Worm (Caenorhabditis elegans) whole organism, young adult: ENCODE data around the gene R09F10.1.

Source experiments
- D2030.7 ChIP-seq: fragments of 200-800 bp; sonication (Bioruptor generic); IDR thresholded peaks from 2 replicates; pipeline ENCODE4 v1.3.6; 2022; ENCODE audit warnings: missing genetic modification reagents, missing genetic modification characterization, missing compliant biosample characterization
- F10E7.11 ChIP-seq: sonication (generic microtip); optimal IDR thresholded peaks from 2 replicates; lab custom pipeline; 2017; ENCODE audit warnings: mild to moderate bottlenecking, missing genetic modification characterization, moderate library complexity, missing compliant biosample characterization
- F39B2.1 ChIP-seq: fragments of 200-800 bp; sonication (Bioruptor generic); IDR thresholded peaks from 2 replicates; pipeline ENCODE4 v1.3.6; 2022; ENCODE audit warnings: missing genetic modification reagents, missing genetic modification characterization, missing compliant biosample characterization
- F55B11.4 ChIP-seq: sonication (generic microtip); optimal IDR thresholded peaks from 2 replicates; lab custom pipeline; 2016; ENCODE audit warnings: missing compliant biosample characterization, missing genetic modification characterization, borderline replicate concordance; ENCODE audit not compliant: insufficient read depth
- Y53F4B.3 ChIP-seq: fragments of 200-800 bp; sonication (Bioruptor generic); IDR thresholded peaks from 2 replicates; pipeline ENCODE4 v1.3.6; 2022; ENCODE audit warnings: missing genetic modification reagents, missing genetic modification characterization, missing compliant biosample characterization
- Y67H2A.10 ChIP-seq: fragments of 200-800 bp; sonication (Bioruptor generic); conservative IDR thresholded peaks from 2 replicates; pipeline ENCODE4 v1.3.6; 2022; ENCODE audit warnings: missing genetic modification reagents, missing genetic modification characterization, missing compliant biosample characterization
- ama-1 ChIP-seq, 3 experiments: fragments of 150-350 bp in 1 of 3; sonication (generic microtip) in 2 of 3; optimal IDR thresholded peaks; 2 replicates each; lab custom pipeline; 2014 to 2018; ENCODE audit warnings: missing biosample characterization in 2 of 3, missing genetic modification characterization in 2 of 3, missing genetic modification reagents in 2 of 3
- aptf-3 ChIP-seq: fragments of 200-800 bp; sonication (Bioruptor generic); IDR thresholded peaks from 2 replicates; pipeline ENCODE4 v1.3.6; 2022; ENCODE audit warnings: missing genetic modification characterization, missing compliant biosample characterization
- attf-5 ChIP-seq: fragments of 200-800 bp; sonication (Bioruptor generic); optimal IDR thresholded peaks from 2 replicates; lab custom pipeline; 2018; ENCODE audit warnings: mild to moderate bottlenecking, missing genetic modification characterization, missing compliant biosample characterization
- cebp-2 ChIP-seq: fragments of 200-800 bp; sonication (Bioruptor generic); IDR thresholded peaks from 2 replicates; pipeline ENCODE4 v1.3.6; 2022; ENCODE audit warnings: missing genetic modification characterization, missing compliant biosample characterization
- ceh-58 ChIP-seq: fragments of 200-800 bp; sonication (Bioruptor generic); IDR thresholded peaks from 2 replicates; pipeline ENCODE4 v1.3.6; 2022; ENCODE audit warnings: missing genetic modification characterization, missing compliant biosample characterization
- ceh-79 ChIP-seq: sonication (generic microtip); optimal IDR thresholded peaks from 2 replicates; lab custom pipeline; 2017; ENCODE audit warnings: mild to moderate bottlenecking, missing genetic modification characterization, missing compliant biosample characterization
- ceh-91 ChIP-seq: fragments of 200-800 bp; sonication (Bioruptor generic); IDR thresholded peaks from 2 replicates; pipeline ENCODE4 v1.3.6; 2022; ENCODE audit warnings: missing genetic modification reagents, missing genetic modification characterization, missing compliant biosample characterization
- die-1 ChIP-seq: sonication (generic microtip); optimal IDR thresholded peaks from 2 replicates; lab custom pipeline; 2016; ENCODE audit warnings: missing genotype, mild to moderate bottlenecking, missing genetic modification characterization, missing compliant biosample characterization
- dpl-1 ChIP-seq: fragments of 150-350 bp; optimal IDR thresholded peaks from 2 replicates; lab custom pipeline; 2014; ENCODE audit warnings: missing biosample characterization, missing genetic modification reagents, missing genetic modification characterization
- efl-1 ChIP-seq: fragments of 150-350 bp; optimal IDR thresholded peaks from 2 replicates; lab custom pipeline; 2014; ENCODE audit warnings: missing biosample characterization, missing genetic modification reagents, missing genetic modification characterization
- gei-17 ChIP-seq: fragments of 200-800 bp; sonication (Bioruptor generic); optimal IDR thresholded peaks from 2 replicates; lab custom pipeline; 2018; ENCODE audit warnings: mild to moderate bottlenecking, missing genetic modification characterization, missing compliant biosample characterization
- hmg-20 ChIP-seq: fragments of 200-800 bp; sonication (Bioruptor generic); IDR thresholded peaks from 2 replicates; pipeline ENCODE4 v1.3.6; 2022; ENCODE audit warnings: missing genetic modification reagents, missing genetic modification characterization, missing compliant biosample characterization
- lag-1 ChIP-seq: fragments of 200-800 bp; sonication (Bioruptor generic); IDR thresholded peaks from 2 replicates; pipeline ENCODE4 v1.3.6; 2022; ENCODE audit warnings: missing genetic modification reagents, missing genetic modification characterization, missing compliant biosample characterization
- lin-26 ChIP-seq: fragments of 200-800 bp; sonication (Bioruptor generic); IDR thresholded peaks from 2 replicates; pipeline ENCODE4 v1.3.6; 2022; ENCODE audit warnings: missing genetic modification reagents, missing genetic modification characterization, missing compliant biosample characterization
- lsl-1 ChIP-seq: fragments of 200-800 bp; sonication (Bioruptor generic); optimal IDR thresholded peaks from 2 replicates; lab custom pipeline; 2018; ENCODE audit warnings: mild to moderate bottlenecking, missing genetic modification characterization, moderate library complexity, missing compliant biosample characterization
- madf-10 ChIP-seq: sonication (generic microtip); optimal IDR thresholded peaks from 2 replicates; lab custom pipeline; 2016; ENCODE audit warnings: mild to moderate bottlenecking, missing genetic modification characterization, missing compliant biosample characterization
- madf-6 ChIP-seq: fragments of 200-800 bp; sonication (Bioruptor generic); IDR thresholded peaks from 2 replicates; pipeline ENCODE4 v1.3.6; 2022; ENCODE audit warnings: missing genetic modification reagents, missing genetic modification characterization, missing compliant biosample characterization
- madf-8 ChIP-seq: fragments of 200-800 bp; sonication (Bioruptor generic); conservative IDR thresholded peaks from 2 replicates; pipeline ENCODE4 v1.3.6; 2022; ENCODE audit warnings: missing genetic modification reagents, missing genetic modification characterization, missing compliant biosample characterization
- nfyb-1 ChIP-seq: fragments of 200-800 bp; sonication (Bioruptor generic); IDR thresholded peaks from 2 replicates; pipeline ENCODE4 v1.3.6; 2022; ENCODE audit warnings: missing genetic modification reagents, missing genetic modification characterization, missing compliant biosample characterization
- nhr-179 ChIP-seq: sonication (generic microtip); optimal IDR thresholded peaks from 2 replicates; lab custom pipeline; 2016; ENCODE audit warnings: mild to moderate bottlenecking, missing genetic modification characterization, missing compliant biosample characterization
- pbrm-1 ChIP-seq: fragments of 200-800 bp; sonication (Bioruptor generic); IDR thresholded peaks from 2 replicates; pipeline ENCODE4 v1.3.6; 2022; ENCODE audit warnings: missing genetic modification reagents, missing genetic modification characterization, missing compliant biosample characterization
- sdz-38 ChIP-seq: sonication (generic microtip); optimal IDR thresholded peaks from 2 replicates; lab custom pipeline; 2016; ENCODE audit warnings: missing genotype, missing genetic modification characterization, missing compliant biosample characterization
- snpc-4 ChIP-seq, 5 experiments: fragments of 150-350 bp in 1 of 5; sonication (generic microtip) in 4 of 5; optimal IDR thresholded peaks; 2 replicates each; lab custom pipeline; 2014 to 2018; ENCODE audit warnings: missing genetic modification characterization in 5 of 5, missing biosample characterization in 3 of 5, antibody characterized with exemption in 2 of 5, mild to moderate bottlenecking in 2 of 5, missing compliant biosample characterization in 2 of 5, missing genotype in 2 of 5, moderate library complexity in 2 of 5, missing genetic modification reagents in 1 of 5
- somi-1 ChIP-seq: fragments of 200-800 bp; sonication (Bioruptor generic); optimal IDR thresholded peaks from 2 replicates; lab custom pipeline; 2018; ENCODE audit warnings: mild to moderate bottlenecking, missing genetic modification characterization, missing compliant biosample characterization
- tlf-1 ChIP-seq: fragments of 200-800 bp; sonication (Bioruptor generic); optimal IDR thresholded peaks from 2 replicates; lab custom pipeline; 2018; ENCODE audit warnings: mild to moderate bottlenecking, missing genetic modification characterization, missing compliant biosample characterization
- unc-62 ChIP-seq: fragments of 150-350 bp; optimal IDR thresholded peaks from 2 replicates; lab custom pipeline; 2014; ENCODE audit warnings: missing biosample characterization, missing genetic modification reagents, missing genetic modification characterization
- ztf-18 ChIP-seq: sonication (generic microtip); optimal IDR thresholded peaks from 2 replicates; lab custom pipeline; 2016; ENCODE audit warnings: missing genotype, mild to moderate bottlenecking, missing genetic modification characterization, missing compliant biosample characterization
- ztf-22 ChIP-seq: fragments of 200-800 bp; sonication (Bioruptor generic); optimal IDR thresholded peaks from 2 replicates; lab custom pipeline; 2018; ENCODE audit warnings: mild to moderate bottlenecking, missing genetic modification characterization, moderate library complexity, missing compliant biosample characterization
- ztf-28 ChIP-seq: fragments of 200-800 bp; sonication (Bioruptor generic); IDR thresholded peaks from 2 replicates; pipeline ENCODE4 v1.3.6; 2022; ENCODE audit warnings: missing genetic modification reagents, missing genetic modification characterization, missing compliant biosample characterization

Gene R09F10.1

DNA sequence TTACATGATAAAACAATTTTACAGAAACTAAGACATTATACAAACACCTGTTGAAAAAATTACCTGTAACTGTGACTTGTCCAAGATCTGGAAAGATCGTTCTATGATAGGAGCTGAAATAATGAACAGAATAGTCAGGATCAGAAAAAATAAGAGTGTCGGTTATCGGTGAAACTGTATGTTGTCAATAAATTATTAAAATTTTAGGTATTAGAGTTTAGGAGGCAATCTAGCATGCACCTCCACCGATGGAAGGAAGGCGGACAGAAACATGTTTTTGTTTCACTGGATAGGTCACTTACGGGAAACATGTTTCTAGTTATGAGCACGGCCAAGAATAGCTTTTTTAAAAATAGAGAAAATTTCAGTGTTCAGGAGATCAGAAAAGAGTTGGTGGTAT lies 23.8 kb upstream of the R09F10.1 start, which contains the start of gene ced-13:
TSS of gene ced-13 (minus strand) at position 101 of the 400 bp plus-strand sequence.
- TF ChIP-seq pbrm-1 (GFP tag; lab: Robert Waterston, UW): no peak
- no peak for TF ChIP-seq F39B2.1 (GFP tag; lab: Robert Waterston, UW)
- no peak for TF ChIP-seq ztf-28
- TF ChIP-seq ceh-58 (GFP tag; lab: Robert Waterston, UW): no peak
- TF ChIP-seq aptf-3 (GFP tag; lab: Robert Waterston, UW): no peak
- TF ChIP-seq nfyb-1 (GFP tag; lab: Robert Waterston, UW): no peak
- no peak for TF ChIP-seq cebp-2 (GFP tag; lab: Robert Waterston, UW)
- TF ChIP-seq lag-1 (GFP tag; lab: Robert Waterston, UW): no peak
- TF ChIP-seq, all 124 proteins: peak for 0

- TF ChIP-seq dpl-1 (no peak), lsl-1 (GFP tag; lab: Kevin White, UChicago) (no peak), attf-5 (GFP tag; lab: Kevin White, UChicago) (no peak), snpc-4 (GFP tag; optimal IDR thresholded peaks at IDR 0.05; lab: Kevin White, UChicago) (no peak), snpc-4 (tag; optimal IDR thresholded peaks at IDR 0.05; lab: Kevin White, UChicago) (no peak), D2030.7 (GFP tag; lab: Robert Waterston, UW) (no peak), madf-8 (GFP tag; lab: Robert Waterston, UW) (no peak), die-1 (tag; lab: Kevin White, UChicago) (no peak), ceh-79 (no peak), F55B11.4 (tag; lab: Kevin White, UChicago) (no peak), madf-6 (no peak), Y67H2A.10 (no peak), ceh-91 (GFP tag; lab: Robert Waterston, UW) (no peak), madf-10 (tag; lab: Kevin White, UChicago) (no peak), ama-1 (optimal IDR thresholded peaks at IDR 0.05; lab: Kevin White, UChicago) (no peak), ama-1 (GFP tag; optimal IDR thresholded peaks at IDR 0.05; lab: Kevin White, UChicago) (no peak), F10E7.11 (no peak)
- TF ChIP-seq, all 124 proteins: peak for 0
These were observed 21.1 kb upstream of the R09F10.1 start, which contains the start of gene inx-5 for ce11 chrX:8302299-8302698. Gene inx-5, minus strand, starts transcription at chrX:8302399.

DNA sequence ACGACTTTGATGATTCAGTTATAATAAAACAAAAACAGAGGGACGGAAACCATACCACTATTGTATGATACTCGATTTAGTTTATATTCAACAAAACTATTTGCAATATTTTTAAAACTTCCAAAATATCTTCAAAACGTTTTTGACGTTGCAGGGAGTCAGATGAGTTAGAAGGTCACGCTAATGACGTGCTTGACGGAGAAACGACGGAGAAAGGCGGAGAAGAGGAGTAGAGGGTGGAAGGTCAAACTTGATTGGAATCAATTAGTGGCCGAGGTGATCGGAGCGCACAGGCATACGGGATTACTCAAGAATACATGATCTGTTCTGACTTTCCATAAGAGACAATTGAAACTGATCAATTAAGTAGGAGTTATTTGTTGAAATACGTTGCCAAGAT lies 20.6 kb upstream of the R09F10.1 start:
- TF ChIP-seq nhr-179 (tag; lab: Kevin White, UChicago) (no peak), Y53F4B.3 (GFP tag; lab: Robert Waterston, UW) (no peak), tlf-1 (GFP tag; lab: Kevin White, UChicago) (no peak), lag-1 (GFP tag; lab: Robert Waterston, UW) (no peak), ama-1 (optimal IDR thresholded peaks at IDR 0.05; lab: Kevin White, UChicago) (no peak), ama-1 (GFP tag; optimal IDR thresholded peaks at IDR 0.05; lab: Kevin White, UChicago) (no peak), ztf-28 (no peak), ztf-22 (no peak), efl-1 (GFP tag; lab: Kevin White, UChicago) (no peak), sdz-38 (tag; lab: Kevin White, UChicago) (no peak), somi-1 (GFP tag; lab: Kevin White, UChicago) (no peak), lin-26 (GFP tag; lab: Robert Waterston, UW) (no peak), hmg-20 (GFP tag; lab: Robert Waterston, UW) (no peak), unc-62 (no peak), ztf-18 (no peak), gei-17 (GFP tag; lab: Kevin White, UChicago) (no peak)
